Worm (Caenorhabditis elegans): ENCODE results near the gene F09E10.6.

The F09E10.6 gene

DNA sequence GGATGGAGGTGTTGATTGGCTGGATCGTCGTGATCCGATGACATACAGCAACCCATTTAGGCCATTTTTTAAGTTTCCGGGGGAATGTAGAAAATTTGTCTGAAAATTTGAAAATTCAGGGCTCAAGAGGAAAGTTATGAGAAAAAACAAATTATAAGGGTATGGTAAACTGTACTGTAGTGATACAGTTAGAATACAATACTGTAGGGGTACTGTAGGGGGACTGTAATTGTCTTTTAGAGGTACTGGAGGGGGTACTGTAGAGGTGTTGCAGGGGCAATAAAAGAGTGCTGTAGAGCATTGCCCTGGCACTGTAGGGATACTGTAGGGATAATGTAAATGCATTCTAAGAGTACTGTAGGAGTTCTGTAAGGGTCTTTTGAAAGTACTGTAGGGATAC is 32.8 kb downstream of the F09E10.6 start, which contains the start of gene D1005.6:
Gene D1005.6 (minus strand): TSS at position 101 of the 400 bp plus-strand sequence.
- TF ChIP-seq sptf-1 (tag; optimal IDR thresholded peaks at IDR 0.05) (no peak), tbx-8 (GFP tag; optimal IDR thresholded peaks at IDR 0.05) (no peak), ces-1 (GFP tag; optimal IDR thresholded peaks at IDR 0.05) (no peak), nhr-76 (tag; optimal IDR thresholded peaks at IDR 0.05) (no peak), ceh-43 (GFP tag; optimal IDR thresholded peaks at IDR 0.05) (no peak), ceh-39 (tag; optimal IDR thresholded peaks at IDR 0.05) (no peak)

- TF ChIP-seq elt-1 (tag; optimal IDR thresholded peaks at IDR 0.05; ENCODE audit: borderline replicate concordance, insufficient read depth) (no peak), nhr-28 (tag; optimal IDR thresholded peaks at IDR 0.05) (no peak), M03D4.4 (tag; optimal IDR thresholded peaks at IDR 0.05) (no peak), mep-1 (tag; optimal IDR thresholded peaks at IDR 0.05) (no peak), sptf-1 (tag; optimal IDR thresholded peaks at IDR 0.05) (no peak), ham-2 (GFP tag; optimal IDR thresholded peaks at IDR 0.05) (no peak), flh-1 (GFP tag; optimal IDR thresholded peaks at IDR 0.05) (no peak), cnd-1 (tag; optimal IDR thresholded peaks at IDR 0.05) (no peak)
Measured at ce11 chrX:1459756-1460155, 37.7 kb downstream of the F09E10.6 start.

DNA sequence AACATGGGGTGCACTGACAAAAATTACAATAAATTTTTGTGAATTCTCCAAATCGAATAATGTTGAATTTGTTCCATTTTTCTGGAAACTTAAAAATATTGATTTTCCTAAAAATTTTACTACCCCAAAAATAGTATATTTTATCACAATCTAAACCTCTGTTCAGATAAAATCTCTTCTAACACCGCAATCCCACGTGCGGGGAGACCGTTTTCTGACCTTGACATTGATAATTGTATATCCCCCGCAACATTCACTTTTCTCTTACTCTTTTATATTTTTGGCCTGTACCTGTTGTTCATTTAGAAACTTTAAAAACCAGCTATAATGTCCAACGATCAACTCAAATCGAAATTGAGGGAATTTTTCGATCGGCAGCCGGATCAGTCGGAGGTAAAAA is 38.7 kb downstream of the F09E10.6 start, which contains the start of gene D1005.2:
Gene D1005.2 (plus strand): TSS at position 230 of the 400 bp plus-strand sequence.
- TF ChIP-seq ceh-43 (GFP tag; optimal IDR thresholded peaks at IDR 0.05) (no peak), hlh-1 (tag; optimal IDR thresholded peaks at IDR 0.05) (no peak), flh-1 (GFP tag; optimal IDR thresholded peaks at IDR 0.05) (no peak), mep-1 (tag; optimal IDR thresholded peaks at IDR 0.05) (no peak), drap-1 (GFP tag; optimal IDR thresholded peaks at IDR 0.05) (no peak), tbx-8 (GFP tag; optimal IDR thresholded peaks at IDR 0.05) (no peak)

DNA sequence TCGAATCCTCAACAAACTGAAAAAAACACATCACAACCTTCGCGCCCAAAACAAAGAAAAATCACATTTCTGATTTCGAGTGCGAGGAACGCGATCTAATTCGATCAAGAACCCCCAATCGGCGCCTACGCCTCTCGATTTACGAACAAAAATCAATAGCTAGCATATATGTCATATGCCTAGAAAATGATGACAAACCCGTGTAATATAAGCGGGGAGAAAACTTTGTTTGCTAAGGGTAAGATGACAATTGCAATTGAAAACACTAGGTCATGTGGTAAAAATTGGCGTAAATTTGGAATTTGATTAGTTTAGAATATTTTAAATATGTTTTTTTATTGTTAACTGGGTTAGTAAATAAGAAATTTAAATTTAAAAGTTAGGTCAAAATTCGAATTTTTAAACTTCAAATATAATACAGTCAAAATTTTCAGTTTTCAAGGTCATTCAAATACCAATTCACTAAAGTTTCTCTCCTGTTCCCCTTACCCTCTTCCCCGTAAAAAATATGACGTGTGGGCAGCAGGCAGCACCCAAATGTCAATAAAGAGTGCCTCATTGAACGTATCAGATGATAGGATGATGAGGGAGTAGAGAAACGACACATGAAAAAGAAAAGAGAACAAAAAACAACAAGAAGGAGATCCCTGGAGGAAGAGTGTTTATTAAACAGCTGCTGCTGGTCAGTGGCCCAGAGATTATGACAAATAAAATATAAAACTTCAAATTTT is 41.0 kb downstream of the F09E10.6 start:
- no peak for TF ChIP-seq cnd-1 (tag; optimal IDR thresholded peaks at IDR 0.05)
- TF ChIP-seq unc-62 (GFP tag; optimal IDR thresholded peaks at IDR 0.05): peak; percentile 54
- peak; percentile 60 for TF ChIP-seq pha-4 (tag; optimal IDR thresholded peaks at IDR 0.05)
- TF ChIP-seq hlh-1 (tag; optimal IDR thresholded peaks at IDR 0.05): peak; percentile 67
- no peak for TF ChIP-seq nhr-12 (tag; optimal IDR thresholded peaks at IDR 0.05)
- TF ChIP-seq lsy-2 (tag; optimal IDR thresholded peaks at IDR 0.05): no peak
- peak; percentile 39 for TF ChIP-seq unc-120 (tag; optimal IDR thresholded peaks at IDR 0.05; ENCODE audit: poor library complexity, severe bottlenecking)
- no peak for TF ChIP-seq blmp-1 (tag; optimal IDR thresholded peaks at IDR 0.05)

DNA sequence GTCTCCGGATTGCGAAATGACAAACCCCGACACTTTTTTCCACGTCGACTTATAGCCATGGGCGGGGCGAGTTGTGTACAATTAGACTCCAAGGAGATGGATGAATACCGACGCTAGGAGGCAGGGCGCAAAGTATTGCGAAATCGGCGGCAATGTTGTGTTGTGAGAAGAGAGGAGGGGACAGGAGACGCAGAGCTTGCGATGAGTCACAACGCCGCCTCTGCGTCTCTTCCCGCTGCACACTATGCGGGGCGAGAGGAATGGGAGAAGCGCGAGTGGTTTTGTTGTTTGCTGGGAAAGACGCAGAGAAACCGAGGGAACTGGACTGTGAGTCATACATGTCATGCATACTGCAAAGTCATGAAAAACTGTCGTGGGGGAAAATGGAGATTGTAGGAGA is 43.1 kb downstream of the F09E10.6 start:
- TF ChIP-seq ceh-39 (tag; optimal IDR thresholded peaks at IDR 0.05): no peak
- TF ChIP-seq ztf-11 (tag; optimal IDR thresholded peaks at IDR 0.05): peak; percentile 24
- peak; percentile 79 for TF ChIP-seq pha-4 (tag; optimal IDR thresholded peaks at IDR 0.05)
- TF ChIP-seq nhr-237 (tag; optimal IDR thresholded peaks at IDR 0.05): peak; percentile 84
- TF ChIP-seq elt-3 (tag; optimal IDR thresholded peaks at IDR 0.05): peak; percentile 79
- TF ChIP-seq drap-1 (GFP tag; optimal IDR thresholded peaks at IDR 0.05): peak; percentile 69
- TF ChIP-seq sptf-1 (tag; optimal IDR thresholded peaks at IDR 0.05): peak; percentile 51
- peak; percentile 52 for TF ChIP-seq ces-1 (GFP tag; optimal IDR thresholded peaks at IDR 0.05)
- TF ChIP-seq lsy-2 (tag; optimal IDR thresholded peaks at IDR 0.05): peak; percentile 56
- no peak for TF ChIP-seq unc-39 (tag; optimal IDR thresholded peaks at IDR 0.05)
- TF ChIP-seq nhr-28 (tag; optimal IDR thresholded peaks at IDR 0.05): no peak
- no peak for TF ChIP-seq tbx-8 (GFP tag; optimal IDR thresholded peaks at IDR 0.05)
- TF ChIP-seq ham-2 (GFP tag; optimal IDR thresholded peaks at IDR 0.05): peak; percentile 81
- peak; percentile 66 for TF ChIP-seq M03D4.4 (tag; optimal IDR thresholded peaks at IDR 0.05)
- peak; percentile 58 for TF ChIP-seq hlh-1 (tag; optimal IDR thresholded peaks at IDR 0.05)
- peak; percentile 31 for TF ChIP-seq unc-120 (tag; optimal IDR thresholded peaks at IDR 0.05; ENCODE audit: poor library complexity, severe bottlenecking)
- peak; percentile 40 for TF ChIP-seq mls-2 (tag; optimal IDR thresholded peaks at IDR 0.05)
- TF ChIP-seq sem-2 (GFP tag; optimal IDR thresholded peaks at IDR 0.05): no peak
- no peak for TF ChIP-seq nhr-12 (tag; optimal IDR thresholded peaks at IDR 0.05)
- TF ChIP-seq nhr-76 (tag; optimal IDR thresholded peaks at IDR 0.05): no peak
- peak; percentile 30 for TF ChIP-seq mep-1 (tag; optimal IDR thresholded peaks at IDR 0.05)
- TF ChIP-seq unc-62 (GFP tag; optimal IDR thresholded peaks at IDR 0.05): peak; percentile 79

DNA sequence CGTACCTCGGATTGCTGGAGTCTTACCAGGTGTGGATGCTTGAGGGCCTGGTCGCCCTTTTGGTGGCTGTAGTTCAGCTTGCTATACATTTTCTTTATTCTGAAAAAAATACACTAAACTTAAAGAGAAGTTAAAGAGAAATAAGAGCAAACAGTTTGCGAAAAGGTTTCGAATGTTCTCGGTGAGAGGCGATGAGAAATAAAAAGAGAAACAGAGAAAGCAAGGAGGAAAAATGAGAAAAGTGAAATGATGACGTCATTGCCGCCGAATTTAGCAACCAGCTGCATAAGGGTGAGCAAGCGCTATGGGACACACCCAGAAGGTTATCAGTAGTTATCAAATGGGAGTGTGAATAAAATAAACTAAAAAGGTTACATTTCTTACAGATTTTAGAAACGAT is 43.7 kb downstream of the F09E10.6 start, which contains the start of gene cebp-1:
Gene cebp-1 (minus strand): TSS at position 99 of the 400 bp plus-strand sequence.
- TF ChIP-seq zip-8 (tag; optimal IDR thresholded peaks at IDR 0.05) (no peak), ces-1 (GFP tag; optimal IDR thresholded peaks at IDR 0.05) (no peak), ceh-83 (GFP tag; optimal IDR thresholded peaks at IDR 0.05) (no peak), snpc-4 (tag; optimal IDR thresholded peaks at IDR 0.05) (no peak), mep-1 (tag; optimal IDR thresholded peaks at IDR 0.05) (no peak), tbx-8 (GFP tag; optimal IDR thresholded peaks at IDR 0.05) (no peak), nhr-28 (tag; optimal IDR thresholded peaks at IDR 0.05) (no peak), blmp-1 (tag; optimal IDR thresholded peaks at IDR 0.05) (no peak), lin-32 (GFP tag; optimal IDR thresholded peaks at IDR 0.05) (no peak), unc-39 (tag; optimal IDR thresholded peaks at IDR 0.05) (no peak), drap-1 (GFP tag; optimal IDR thresholded peaks at IDR 0.05) (no peak), ztf-11 (tag; optimal IDR thresholded peaks at IDR 0.05) (no peak), mls-2 (tag; optimal IDR thresholded peaks at IDR 0.05) (no peak), nhr-12 (tag; optimal IDR thresholded peaks at IDR 0.05) (no peak), lsy-2 (tag; optimal IDR thresholded peaks at IDR 0.05) (no peak)
